Worm (Caenorhabditis elegans) whole organism, young adult: ENCODE results near the gene gln-6.
A peak's percentile ranks its signal among the peaks of the same experiment; 100 is the strongest.

Experiments used
- B0336.3 ChIP-seq: fragments of 200-800 bp; sonication (Bioruptor generic); IDR thresholded peaks from 2 replicates; pipeline ENCODE4 v1.3.6; 2022; ENCODE audit warnings: missing genetic modification characterization, missing compliant biosample characterization
- F23B12.7 ChIP-seq: sonication (generic microtip); optimal IDR thresholded peaks from 2 replicates; lab custom pipeline; 2017; ENCODE audit warnings: missing genetic modification characterization, mild to moderate bottlenecking, missing compliant biosample characterization, antibody characterized with exemption, moderate library complexity; ENCODE audit not compliant: insufficient read depth
- snpc-4 ChIP-seq, 5 experiments: fragments of 150-350 bp in 1 of 5; sonication (generic microtip) in 4 of 5; optimal IDR thresholded peaks; 2 replicates each; lab custom pipeline; 2014 to 2018; ENCODE audit warnings: missing genetic modification characterization in 5 of 5, missing biosample characterization in 3 of 5, antibody characterized with exemption in 2 of 5, mild to moderate bottlenecking in 2 of 5, missing compliant biosample characterization in 2 of 5, missing genotype in 2 of 5, moderate library complexity in 2 of 5, missing genetic modification reagents in 1 of 5

DNA sequence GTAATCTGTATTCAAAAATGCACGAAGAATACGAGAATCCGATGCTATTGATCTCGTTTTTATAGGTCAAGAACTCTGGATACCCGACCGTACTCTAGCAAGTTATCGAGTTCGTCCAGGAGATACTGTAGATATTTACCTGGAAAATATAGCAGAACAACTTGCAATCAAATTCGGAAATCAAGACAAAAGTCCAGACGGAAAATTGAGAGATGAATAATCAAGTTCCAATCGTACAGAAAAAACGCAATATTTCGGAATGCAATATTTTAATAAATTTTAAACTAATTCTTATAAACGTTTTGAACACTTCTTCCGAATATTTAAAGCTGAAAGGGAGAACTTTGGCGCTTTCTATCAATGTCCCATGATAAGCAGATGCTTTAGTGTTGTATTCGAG is 1.7 kb downstream of the gln-6 start:
- TF ChIP-seq B0336.3 (GFP tag; lab: Robert Waterston, UW) (peak; percentile 93), F23B12.7 (no peak), snpc-4 (GFP tag; optimal IDR thresholded peaks at IDR 0.05; lab: Kevin White, UChicago) (peak; percentile 40), snpc-4 (tag; optimal IDR thresholded peaks at IDR 0.05; lab: Kevin White, UChicago) (peak in 2 of 4 experiments; percentile 16 to 53)
